Worm (Caenorhabditis elegans) whole organism, L4 larva: ENCODE data around the gene rpl-21.

Experiments used
- D1046.2 ChIP-seq: fragments of 200-800 bp; sonication (Bioruptor generic); IDR thresholded peaks from 2 replicates; pipeline ENCODE4 v1.3.6; 2022; ENCODE audit warnings: missing genetic modification characterization, missing compliant biosample characterization
- F37D6.2 ChIP-seq: sonication (generic microtip); optimal IDR thresholded peaks from 2 replicates; lab custom pipeline; 2016; ENCODE audit warnings: mild to moderate bottlenecking, missing genetic modification characterization, missing compliant biosample characterization
- T20F7.1 ChIP-seq: fragments of 200-800 bp; sonication (Bioruptor generic); optimal IDR thresholded peaks from 2 replicates; lab custom pipeline; 2018; ENCODE audit warnings: mild to moderate bottlenecking, missing genetic modification characterization, missing compliant biosample characterization
- Y75B8A.6 ChIP-seq: fragments of 200-800 bp; sonication (Bioruptor generic); IDR thresholded peaks from 2 replicates; pipeline ENCODE4 v1.3.6; 2022; ENCODE audit warnings: missing genetic modification reagents, missing genetic modification characterization, missing compliant biosample characterization
- aha-1 ChIP-seq: fragments of 150-350 bp; peaks from one replicate; lab custom pipeline; 2014; ENCODE audit warnings: missing biosample characterization, missing genetic modification characterization
- ceh-82 ChIP-seq: sonication (generic microtip); optimal IDR thresholded peaks from 2 replicates; lab custom pipeline; 2017; ENCODE audit warnings: missing biosample characterization, missing genetic modification characterization
- ces-1 ChIP-seq: fragments of 150-350 bp; sonication (generic microtip); optimal IDR thresholded peaks from 4 replicates; lab custom pipeline; 2014; ENCODE audit warnings: missing biosample characterization, missing genetic modification reagents, missing genetic modification characterization
- cey-2 ChIP-seq: sonication (generic microtip); optimal IDR thresholded peaks from 3 replicates; lab custom pipeline; 2017; ENCODE audit warnings: missing genetic modification characterization, mild to moderate bottlenecking, missing compliant biosample characterization, antibody characterized with exemption, borderline replicate concordance; ENCODE audit not compliant: insufficient read depth
- daf-16 ChIP-seq, 3 experiments: sonication (generic microtip); optimal IDR thresholded peaks; 2 replicates each; lab custom pipeline; 2016 to 2017; ENCODE audit warnings: missing genetic modification characterization in 3 of 3, missing genetic modification reagents in 3 of 3, mild to moderate bottlenecking in 2 of 3, missing compliant biosample characterization in 2 of 3, missing biosample characterization in 1 of 3, moderate library complexity in 1 of 3
- daf-19 ChIP-seq: fragments of 200-800 bp; sonication (Bioruptor generic); conservative IDR thresholded peaks from 2 replicates; pipeline ENCODE4 v1.3.6; 2022; ENCODE audit warnings: missing genetic modification characterization, missing compliant biosample characterization
- dmd-8 ChIP-seq: fragments of 200-800 bp; sonication (Bioruptor generic); IDR thresholded peaks from 2 replicates; pipeline ENCODE4 v1.3.6; 2022; ENCODE audit warnings: missing genetic modification characterization, missing compliant biosample characterization
- dmd-9 ChIP-seq: fragments of 200-800 bp; sonication (Bioruptor generic); IDR thresholded peaks from 2 replicates; pipeline ENCODE4 v1.3.6; 2022; ENCODE audit warnings: missing genetic modification reagents, missing genetic modification characterization, missing compliant biosample characterization
- dve-1 ChIP-seq: sonication (generic microtip); optimal IDR thresholded peaks from 2 replicates; lab custom pipeline; 2017; ENCODE audit warnings: antibody characterized with exemption, mild to moderate bottlenecking, missing genetic modification characterization, missing compliant biosample characterization; ENCODE audit not compliant: insufficient read depth
- egl-43 ChIP-seq: fragments of 200-800 bp; sonication (Bioruptor generic); IDR thresholded peaks from 2 replicates; pipeline ENCODE4 v1.3.6; 2022; ENCODE audit warnings: missing genetic modification reagents, missing genetic modification characterization, missing compliant biosample characterization
- fkh-10 ChIP-seq: fragments of 150-350 bp; optimal IDR thresholded peaks from 2 replicates; lab custom pipeline; 2014; ENCODE audit warnings: missing biosample characterization, missing genetic modification reagents, missing genetic modification characterization
- gei-8 ChIP-seq: fragments of 200-800 bp; sonication (Bioruptor generic); optimal IDR thresholded peaks from 2 replicates; lab custom pipeline; 2018; ENCODE audit warnings: mild to moderate bottlenecking, missing genetic modification characterization, missing compliant biosample characterization
- hlh-11 ChIP-seq: fragments of 200-800 bp; sonication (Bioruptor generic); optimal IDR thresholded peaks from 2 replicates; lab custom pipeline; 2018; ENCODE audit warnings: mild to moderate bottlenecking, missing genetic modification characterization, missing compliant biosample characterization
- hlh-30 ChIP-seq: sonication (generic microtip); optimal IDR thresholded peaks from 2 replicates; lab custom pipeline; 2017; ENCODE audit warnings: antibody characterized with exemption, mild to moderate bottlenecking, missing genetic modification characterization, missing compliant biosample characterization; ENCODE audit not compliant: insufficient read depth
- hmg-1.1 ChIP-seq: fragments of 200-800 bp; sonication (Bioruptor generic); IDR thresholded peaks from 2 replicates; pipeline ENCODE4 v1.3.6; 2022; ENCODE audit warnings: missing genetic modification reagents, missing genetic modification characterization, missing compliant biosample characterization
- lim-7 ChIP-seq: fragments of 200-800 bp; sonication (Bioruptor generic); IDR thresholded peaks from 2 replicates; pipeline ENCODE4 v1.3.6; 2022; ENCODE audit warnings: missing genetic modification characterization, missing compliant biosample characterization
- lin-1 ChIP-seq: fragments of 200-800 bp; sonication (Bioruptor generic); IDR thresholded peaks from 2 replicates; pipeline ENCODE4 v1.3.6; 2022; ENCODE audit warnings: missing genetic modification reagents, missing genetic modification characterization, missing compliant biosample characterization
- lin-13 ChIP-seq: fragments of 150-350 bp; optimal IDR thresholded peaks from 2 replicates; lab custom pipeline; 2014; ENCODE audit warnings: missing biosample characterization, missing genetic modification reagents, missing genetic modification characterization
- lin-29 ChIP-seq: fragments of 200-800 bp; sonication (Bioruptor generic); IDR thresholded peaks from 2 replicates; pipeline ENCODE4 v1.3.6; 2022; ENCODE audit warnings: missing genetic modification reagents, missing genetic modification characterization, missing compliant biosample characterization
- lsy-2 ChIP-seq, 2 experiments: fragments of 150-350 bp in 1 of 2; sonication (generic microtip) in 1 of 2; optimal IDR thresholded peaks; 2 replicates each; lab custom pipeline; 2014 to 2017; ENCODE audit warnings: missing biosample characterization in 2 of 2, missing genetic modification characterization in 2 of 2
- madf-9 ChIP-seq: fragments of 200-800 bp; sonication (Bioruptor generic); conservative IDR thresholded peaks from 2 replicates; pipeline ENCODE4 v1.3.6; 2022; ENCODE audit warnings: missing genetic modification reagents, missing genetic modification characterization, missing compliant biosample characterization
- mdl-1 ChIP-seq, 2 experiments: fragments of 150-350 bp in 1 of 2; sonication (generic microtip) in 1 of 2; optimal IDR thresholded peaks; 2 replicates each; lab custom pipeline; 2014 to 2017; ENCODE audit warnings: missing biosample characterization in 2 of 2, missing genetic modification characterization in 2 of 2
- mep-1 ChIP-seq: fragments of 150-350 bp; sonication (generic microtip); optimal IDR thresholded peaks from 3 replicates; lab custom pipeline; 2014; ENCODE audit warnings: missing biosample characterization, missing genetic modification characterization
- mes-2 ChIP-seq: sonication (generic microtip); optimal IDR thresholded peaks from 2 replicates; lab custom pipeline; 2016; ENCODE audit warnings: missing genotype, mild to moderate bottlenecking, missing genetic modification characterization, missing compliant biosample characterization; ENCODE audit not compliant: poor library complexity, severe bottlenecking
- mxl-3 ChIP-seq: fragments of 200-800 bp; sonication (Bioruptor generic); optimal IDR thresholded peaks from 2 replicates; lab custom pipeline; 2018; ENCODE audit warnings: mild to moderate bottlenecking, missing genetic modification characterization, missing compliant biosample characterization
- nhr-11 ChIP-seq: fragments of 150-350 bp; optimal IDR thresholded peaks from 2 replicates; lab custom pipeline; 2014; ENCODE audit warnings: missing biosample characterization, missing genetic modification characterization
- nhr-237 ChIP-seq: sonication (generic microtip); optimal IDR thresholded peaks from 2 replicates; lab custom pipeline; 2017; ENCODE audit warnings: missing biosample characterization, missing genetic modification characterization
- nhr-28 ChIP-seq: fragments of 150-350 bp; optimal IDR thresholded peaks from 2 replicates; lab custom pipeline; 2014; ENCODE audit warnings: missing biosample characterization, missing genetic modification characterization
- nhr-6 ChIP-seq: fragments of 150-350 bp; optimal IDR thresholded peaks from 2 replicates; lab custom pipeline; 2014; ENCODE audit warnings: missing biosample characterization, missing genetic modification characterization
- nhr-76 ChIP-seq: fragments of 150-350 bp; optimal IDR thresholded peaks from 2 replicates; lab custom pipeline; 2014; ENCODE audit warnings: missing biosample characterization, missing genetic modification characterization
- pha-4 ChIP-seq, 2 experiments: fragments of 150-350 bp in 1 of 2; fragments of 200-800 bp in 1 of 2; sonication (Bioruptor generic) in 1 of 2; IDR thresholded peaks in 1 of 2; optimal IDR thresholded peaks in 1 of 2; 2 replicates each; pipeline versions ENCODE4 v1.3.6 to Lab custom; 2014 to 2022; ENCODE audit warnings: missing genetic modification characterization in 2 of 2, missing genetic modification reagents in 2 of 2, missing biosample characterization in 1 of 2, missing compliant biosample characterization in 1 of 2
- rbr-2 ChIP-seq: sonication (generic microtip); optimal IDR thresholded peaks from 2 replicates; lab custom pipeline; 2016; ENCODE audit warnings: missing genotype, missing genetic modification characterization, missing compliant biosample characterization
- saeg-2 ChIP-seq: fragments of 200-800 bp; sonication (Bioruptor generic); IDR thresholded peaks from 2 replicates; pipeline ENCODE4 v1.3.6; 2022; ENCODE audit warnings: missing genetic modification reagents, missing genetic modification characterization, missing compliant biosample characterization
- sdz-12 ChIP-seq: fragments of 200-800 bp; sonication (Bioruptor generic); optimal IDR thresholded peaks from 2 replicates; lab custom pipeline; 2018; ENCODE audit warnings: mild to moderate bottlenecking, missing genetic modification characterization, missing compliant biosample characterization
- snpc-4 ChIP-seq: fragments of 150-350 bp; optimal IDR thresholded peaks from 2 replicates; lab custom pipeline; 2014; ENCODE audit warnings: missing biosample characterization, missing genetic modification characterization
- spr-3 ChIP-seq: fragments of 200-800 bp; sonication (Bioruptor generic); optimal IDR thresholded peaks from 2 replicates; lab custom pipeline; 2018; ENCODE audit warnings: mild to moderate bottlenecking, missing genetic modification characterization, missing compliant biosample characterization
- tag-97 ChIP-seq: fragments of 200-800 bp; sonication (Bioruptor generic); IDR thresholded peaks from 2 replicates; pipeline ENCODE4 v1.3.6; 2022; ENCODE audit warnings: missing genetic modification characterization, missing compliant biosample characterization
- vab-7 ChIP-seq: fragments of 200-800 bp; sonication (Bioruptor generic); IDR thresholded peaks from 2 replicates; pipeline ENCODE4 v1.3.6; 2022; ENCODE audit warnings: missing genetic modification reagents, missing genetic modification characterization, missing compliant biosample characterization
- zfp-2 ChIP-seq: sonication (generic microtip); optimal IDR thresholded peaks from 2 replicates; lab custom pipeline; 2016; ENCODE audit warnings: mild to moderate bottlenecking, missing genetic modification characterization, missing compliant biosample characterization

rpl-21 gene

ce11 chrIII:8109459-8110057 is 20.5 kb downstream of the rpl-21 start (continued):
- TF ChIP-seq fkh-10 (GFP tag; lab: Kevin White, UChicago) (peak; percentile 9), spr-3 (peak; percentile 60), rbr-2 (tag; lab: Kevin White, UChicago) (peak; percentile 72), lim-7 (peak; percentile 91), nhr-76 (tag; lab: Kevin White, UChicago) (no peak), lin-13 (peak; percentile 69), D1046.2 (GFP tag; lab: Robert Waterston, UW) (peak; percentile 87), Y75B8A.6 (GFP tag; lab: Robert Waterston, UW) (no peak; the same call in 1 of the 2 replicates), hlh-30 (tag; lab: Kevin White, UChicago) (peak; percentile 61), nhr-237 (tag; lab: Kevin White, UChicago) (no peak), dmd-9 (GFP tag; lab: Robert Waterston, UW) (peak; percentile 82), ceh-82 (no peak), cey-2 (tag; lab: Kevin White, UChicago) (no peak), zfp-2 (tag; lab: Kevin White, UChicago) (peak; percentile 53), nhr-11 (peak; percentile 52), pha-4 (GFP tag; IDR thresholded peaks at IDR 0.05; lab: Robert Waterston, UW) (peak; percentile 73; the same call in 1 of the 2 replicates), pha-4 (tag; optimal IDR thresholded peaks at IDR 0.05; lab: Kevin White, UChicago) (no peak), daf-16 (GFP tag; optimal IDR thresholded peaks at IDR 0.05; lab: Kevin White, UChicago) (peak; percentile 35 to 72), daf-16 (tag; optimal IDR thresholded peaks at IDR 0.05; lab: Kevin White, UChicago) (peak; percentile 52), tag-97 (no peak), lin-1 (GFP tag; lab: Robert Waterston, UW) (0 out of 2 replicates have a peak, but pooled peaks have one; percentile 56), sdz-12 (GFP tag; lab: Kevin White, UChicago) (peak; percentile 53), F37D6.2 (tag; lab: Kevin White, UChicago) (no peak), lin-29 (no peak), ces-1 (GFP tag; lab: Kevin White, UChicago) (no peak)
- TF ChIP-seq, all 104 proteins: peak for 67

- TF ChIP-seq hlh-30 (tag; lab: Kevin White, UChicago) (no peak), nhr-28 (tag; lab: Kevin White, UChicago) (no peak), F37D6.2 (tag; lab: Kevin White, UChicago) (no peak)
Observed at ce11 chrIII:8108490-8108889, 21.5 kb downstream of the rpl-21 start, which contains the start of gene C14B9.3. TSS of gene C14B9.3 (plus strand) at chrIII:8108790.

DNA sequence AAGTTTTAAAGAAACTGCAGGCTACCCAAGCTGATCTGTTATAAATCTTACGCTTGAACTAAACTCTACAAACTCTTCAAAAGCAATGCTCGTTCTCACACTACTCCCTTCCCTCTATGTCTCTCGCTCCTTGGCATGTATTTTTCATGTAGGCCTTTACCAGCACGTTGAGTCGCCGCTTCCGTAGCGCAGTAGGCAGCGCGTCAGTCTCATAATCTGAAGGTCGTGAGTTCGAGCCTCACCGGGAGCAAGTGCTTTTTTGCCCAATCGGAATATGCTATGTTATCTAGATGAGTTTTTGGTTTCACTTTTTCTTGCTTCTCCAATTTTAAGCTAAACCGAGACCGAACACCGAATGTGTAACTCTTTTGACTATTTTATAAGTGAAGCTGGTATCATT is 23.6 kb downstream of the rpl-21 start:
- TF ChIP-seq daf-16 (GFP tag; optimal IDR thresholded peaks at IDR 0.05; lab: Kevin White, UChicago) = no peak
- TF ChIP-seq daf-16 (tag; optimal IDR thresholded peaks at IDR 0.05; lab: Kevin White, UChicago) = peak; percentile 38
- TF ChIP-seq nhr-6 (tag; lab: Kevin White, UChicago) = no peak
- peak; percentile 86 for TF ChIP-seq egl-43 (GFP tag; lab: Robert Waterston, UW)
- TF ChIP-seq fkh-10 (GFP tag; lab: Kevin White, UChicago) = peak; percentile 9
- TF ChIP-seq saeg-2 (GFP tag; lab: Robert Waterston, UW) = 0 out of 2 replicates have a peak, but pooled peaks have one; percentile 43
- peak; percentile 42; the same call in 1 of the 2 replicates for TF ChIP-seq pha-4 (GFP tag; IDR thresholded peaks at IDR 0.05; lab: Robert Waterston, UW)
- no peak for TF ChIP-seq pha-4 (tag; optimal IDR thresholded peaks at IDR 0.05; lab: Kevin White, UChicago)
- TF ChIP-seq mes-2 (tag; lab: Kevin White, UChicago) = peak; percentile 82
- peak; percentile 15 for TF ChIP-seq mep-1 (tag; lab: Kevin White, UChicago)
- no peak for TF ChIP-seq lin-1 (GFP tag; lab: Robert Waterston, UW)
- peak; percentile 42 for TF ChIP-seq gei-8 (GFP tag; lab: Kevin White, UChicago)
- peak in 1 of 2 experiments; percentile 56 for TF ChIP-seq lsy-2 (tag; optimal IDR thresholded peaks at IDR 0.05; lab: Kevin White, UChicago)
- TF ChIP-seq T20F7.1 = peak; percentile 23
- no peak for TF ChIP-seq Y75B8A.6 (GFP tag; lab: Robert Waterston, UW)
- no peak for TF ChIP-seq daf-19 (GFP tag; lab: Robert Waterston, UW)
- TF ChIP-seq mdl-1 (tag; optimal IDR thresholded peaks at IDR 0.05; lab: Kevin White, UChicago) = peak in 1 of 2 experiments; percentile 24
- TF ChIP-seq nhr-11 = no peak
- TF ChIP-seq lim-7 = peak; percentile 72
- TF ChIP-seq aha-1 (tag; lab: Kevin White, UChicago) = peak; percentile 77
- no peak for TF ChIP-seq snpc-4 (tag; lab: Kevin White, UChicago)
- TF ChIP-seq hlh-11 (tag; lab: Kevin White, UChicago) = peak; percentile 38
- TF ChIP-seq dve-1 (tag; lab: Kevin White, UChicago) = peak; percentile 5
- TF ChIP-seq hmg-1.1 (GFP tag; lab: Robert Waterston, UW) = peak; percentile 78
- peak; percentile 18 for TF ChIP-seq spr-3
- no peak for TF ChIP-seq F37D6.2 (tag; lab: Kevin White, UChicago)
- no peak for TF ChIP-seq vab-7
- TF ChIP-seq dmd-8 (GFP tag; lab: Robert Waterston, UW) = peak; percentile 71; the same call in 1 of the 2 replicates
- TF ChIP-seq mxl-3 (GFP tag; lab: Kevin White, UChicago) = no peak
- peak; percentile 62 for TF ChIP-seq madf-9 (GFP tag; lab: Robert Waterston, UW)
